Fruit fly (Drosophila melanogaster): Measurements from ENCODE around the gene Sras.

The Sras gene

dm6 chr3L:5535659-5536058 is 27.9 kb upstream of the Sras start, which contains the start of gene CG13285:
TSS of gene CG13285 (minus strand) at chr3L:5535759.
- TF ChIP-seq HLH4C (GFP tag; IDR thresholded peaks at IDR 0.05; ENCODE audit: partially characterized antibody), result no peak
- TF ChIP-seq CG8089 (GFP tag; optimal IDR thresholded peaks at IDR 0.05), result no peak
- no peak for TF ChIP-seq ERR (GFP tag; optimal IDR thresholded peaks at IDR 0.05)
- no peak for TF ChIP-seq tap (tag; optimal IDR thresholded peaks at IDR 0.05)
- TF ChIP-seq CG32532 (GFP tag; IDR thresholded peaks at IDR 0.05), result no peak
- TF ChIP-seq lbe (GFP tag; optimal IDR thresholded peaks at IDR 0.05), result no peak
- no peak for TF ChIP-seq Mes4 (GFP tag; optimal IDR thresholded peaks at IDR 0.05)
- no peak for TF ChIP-seq CG30403 (GFP tag; optimal IDR thresholded peaks at IDR 0.05)
- no peak for TF ChIP-seq maf-S (GFP tag; optimal IDR thresholded peaks at IDR 0.05)
- no peak for TF ChIP-seq ranshi (GFP tag; IDR thresholded peaks at IDR 0.05)
- no peak for TF ChIP-seq CG42726 (GFP tag; IDR thresholded peaks at IDR 0.05; ENCODE audit: partially characterized antibody)
- no peak for TF ChIP-seq tx (GFP tag; optimal IDR thresholded peaks at IDR 0.05)
- no peak for TF ChIP-seq Ets97D (GFP tag; optimal IDR thresholded peaks at IDR 0.05)
- TF ChIP-seq Nf-YC (tag; optimal IDR thresholded peaks at IDR 0.05), result no peak
- no peak for TF ChIP-seq seq (GFP tag; IDR thresholded peaks at IDR 0.05)
- TF ChIP-seq unc-4 (GFP tag; IDR thresholded peaks at IDR 0.05; ENCODE audit: partially characterized antibody), result no peak

DNA sequence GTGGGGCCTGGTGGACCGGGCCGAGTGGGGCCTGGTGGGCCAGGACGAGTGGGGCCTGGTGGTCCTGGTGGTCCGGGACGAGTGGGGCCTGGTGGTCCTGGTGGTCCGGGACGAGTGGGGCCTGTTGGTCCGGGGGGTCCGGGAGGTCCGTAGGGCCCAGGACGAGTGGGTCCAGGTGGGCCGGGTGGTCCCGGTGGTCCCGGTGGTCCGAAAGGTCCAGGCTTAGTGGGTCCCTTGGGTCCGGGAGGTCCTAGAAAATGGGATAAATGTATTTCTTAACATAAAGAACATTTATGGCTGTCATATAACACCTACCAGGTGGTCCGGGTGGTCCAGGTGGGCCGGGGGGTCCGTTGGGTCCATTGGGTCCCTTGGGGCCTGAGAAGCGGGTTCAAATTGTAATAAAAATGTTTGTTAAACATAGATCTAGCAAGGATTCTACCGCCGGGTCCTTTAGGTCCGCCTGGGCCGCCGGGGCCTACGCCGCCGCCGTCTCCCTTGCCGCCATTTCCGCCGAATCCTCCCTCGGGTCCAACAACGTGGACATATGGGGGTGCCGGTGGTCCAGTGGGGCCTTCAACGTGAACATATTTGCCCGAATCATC is 22.8 kb upstream of the Sras start:
- TF ChIP-seq zen2 (GFP tag; IDR thresholded peaks at IDR 0.05; ENCODE audit: partially characterized antibody), result 0 out of 3 replicates have a peak, but pooled peaks have one; percentile 14
- no peak for TF ChIP-seq lilli (GFP tag; optimal IDR thresholded peaks at IDR 0.05)
- peak; percentile 91 for TF ChIP-seq Hr39 (optimal IDR thresholded peaks at IDR 0.05)
- no peak for TF ChIP-seq CG30020 (tag; optimal IDR thresholded peaks at IDR 0.05)
- TF ChIP-seq ro (GFP tag; IDR thresholded peaks at IDR 0.05), result no peak
- TF ChIP-seq Camta (GFP tag; optimal IDR thresholded peaks at IDR 0.05), result no peak
- TF ChIP-seq inv (GFP tag; IDR thresholded peaks at IDR 0.05; ENCODE audit: partially characterized antibody), result no peak
- no peak for TF ChIP-seq kay (GFP tag; optimal IDR thresholded peaks at IDR 0.05)
- no peak for TF ChIP-seq H15 (GFP tag; IDR thresholded peaks at IDR 0.05)
- TF ChIP-seq dysf (GFP tag; IDR thresholded peaks at IDR 0.05), result 0 out of 3 replicates have a peak, but pooled peaks have one; percentile 25
- TF ChIP-seq sr (GFP tag; IDR thresholded peaks at IDR 0.05), result 0 out of 3 replicates have a peak, but pooled peaks have one; percentile 2
- peak; percentile 1 for TF ChIP-seq Ets65A (GFP tag)
- no peak for TF ChIP-seq otp (GFP tag; IDR thresholded peaks at IDR 0.05)
- TF ChIP-seq ken (GFP tag; IDR thresholded peaks at IDR 0.05), result 0 out of 3 replicates have a peak, but pooled peaks have one; percentile 7
- TF ChIP-seq CG13287 (GFP tag; IDR thresholded peaks at IDR 0.05; ENCODE audit: partially characterized antibody), result no peak
- TF ChIP-seq CG11456 (GFP tag; IDR thresholded peaks at IDR 0.05), result peak; percentile 8; the same call in 1 of the 3 replicates
- TF ChIP-seq stc (GFP tag; IDR thresholded peaks at IDR 0.05), result no peak
- 0 out of 3 replicates have a peak, but pooled peaks have one; percentile 20 for TF ChIP-seq knrl (GFP tag; IDR thresholded peaks at IDR 0.05; ENCODE audit: partially characterized antibody)
- TF ChIP-seq CG12769 (tag; optimal IDR thresholded peaks at IDR 0.05), result peak; percentile 5
- 0 out of 3 replicates have a peak, but pooled peaks have one; percentile 32 for TF ChIP-seq CG3726 (GFP tag; IDR thresholded peaks at IDR 0.05)
- TF ChIP-seq Eip74EF (GFP tag; optimal IDR thresholded peaks at IDR 0.05), result no peak
- TF ChIP-seq CG30431 (GFP tag; optimal IDR thresholded peaks at IDR 0.05), result no peak
- peak; percentile 47 for TF ChIP-seq Med (GFP tag)
- 0 out of 3 replicates have a peak, but pooled peaks have one; percentile 18 for TF ChIP-seq vnd (GFP tag; IDR thresholded peaks at IDR 0.05; ENCODE audit: partially characterized antibody)
- no peak for TF ChIP-seq Spps (tag; optimal IDR thresholded peaks at IDR 0.05)
